Worm (Caenorhabditis elegans) whole organism, mixed stage, embryonic: ENCODE measurements around the gene str-188.

Source experiments
- M03D4.4 ChIP-seq: sonication (generic microtip); optimal IDR thresholded peaks from 2 replicates; lab custom pipeline; 2017; ENCODE audit warnings: mild to moderate bottlenecking, missing genetic modification characterization, missing compliant biosample characterization
- bed-3 ChIP-seq: fragments of 200-800 bp; sonication (Bioruptor generic); optimal IDR thresholded peaks from 3 replicates; lab custom pipeline; 2018; ENCODE audit warnings: mild to moderate bottlenecking, missing genetic modification characterization, moderate library complexity, missing compliant biosample characterization
- blmp-1 ChIP-seq: fragments of 150-350 bp; optimal IDR thresholded peaks from 2 replicates; lab custom pipeline; 2014; ENCODE audit warnings: missing biosample characterization, missing genetic modification characterization
- ceh-39 ChIP-seq: fragments of 150-350 bp; optimal IDR thresholded peaks from 2 replicates; lab custom pipeline; 2014; ENCODE audit warnings: missing biosample characterization, missing genetic modification characterization
- ceh-43 ChIP-seq: fragments of 200-800 bp; sonication (Bioruptor generic); optimal IDR thresholded peaks from 2 replicates; lab custom pipeline; 2018; ENCODE audit warnings: mild to moderate bottlenecking, missing genetic modification characterization, moderate library complexity, missing compliant biosample characterization
- ceh-83 ChIP-seq: fragments of 200-800 bp; sonication (Bioruptor generic); optimal IDR thresholded peaks from 2 replicates; lab custom pipeline; 2018; ENCODE audit warnings: mild to moderate bottlenecking, missing genetic modification characterization, missing compliant biosample characterization
- ces-1 ChIP-seq: fragments of 150-350 bp; optimal IDR thresholded peaks from 2 replicates; lab custom pipeline; 2014; ENCODE audit warnings: missing biosample characterization, missing genetic modification reagents, missing genetic modification characterization
- cnd-1 ChIP-seq: fragments of 200-800 bp; sonication (Bioruptor generic); optimal IDR thresholded peaks from 2 replicates; lab custom pipeline; 2018; ENCODE audit warnings: mild to moderate bottlenecking, missing genetic modification characterization, missing compliant biosample characterization
- drap-1 ChIP-seq: fragments of 200-800 bp; sonication (Bioruptor generic); optimal IDR thresholded peaks from 3 replicates; lab custom pipeline; 2018; ENCODE audit warnings: mild to moderate bottlenecking, missing genetic modification characterization, missing compliant biosample characterization
- elt-1 ChIP-seq: sonication (generic microtip); optimal IDR thresholded peaks from 2 replicates; lab custom pipeline; 2017; ENCODE audit warnings: missing genetic modification characterization, mild to moderate bottlenecking, missing compliant biosample characterization, antibody characterized with exemption, moderate library complexity, borderline replicate concordance; ENCODE audit not compliant: insufficient read depth
- elt-3 ChIP-seq: fragments of 150-350 bp; optimal IDR thresholded peaks from 2 replicates; lab custom pipeline; 2014; ENCODE audit warnings: missing biosample characterization, missing genetic modification characterization
- flh-1 ChIP-seq: fragments of 200-800 bp; sonication (Bioruptor generic); optimal IDR thresholded peaks from 2 replicates; lab custom pipeline; 2018; ENCODE audit warnings: mild to moderate bottlenecking, missing genetic modification characterization, moderate library complexity, missing compliant biosample characterization
- ham-2 ChIP-seq: fragments of 200-800 bp; sonication (Bioruptor generic); optimal IDR thresholded peaks from 2 replicates; lab custom pipeline; 2018; ENCODE audit warnings: mild to moderate bottlenecking, missing genetic modification characterization, missing compliant biosample characterization
- hlh-1 ChIP-seq: fragments of 150-350 bp; optimal IDR thresholded peaks from 2 replicates; lab custom pipeline; 2014; ENCODE audit warnings: missing biosample characterization, missing genetic modification reagents, missing genetic modification characterization
- lin-13 ChIP-seq: fragments of 150-350 bp; optimal IDR thresholded peaks from 2 replicates; lab custom pipeline; 2014; ENCODE audit warnings: missing biosample characterization, missing genetic modification characterization
- lin-32 ChIP-seq: fragments of 200-800 bp; sonication (Bioruptor generic); optimal IDR thresholded peaks from 2 replicates; lab custom pipeline; 2018; ENCODE audit warnings: mild to moderate bottlenecking, missing genetic modification characterization, missing compliant biosample characterization
- lsy-2 ChIP-seq: fragments of 150-350 bp; optimal IDR thresholded peaks from 2 replicates; lab custom pipeline; 2014; ENCODE audit warnings: missing biosample characterization, missing genetic modification characterization
- mab-5 ChIP-seq: fragments of 150-350 bp; optimal IDR thresholded peaks from 2 replicates; lab custom pipeline; 2014; ENCODE audit warnings: missing biosample characterization, missing genetic modification characterization
- mep-1 ChIP-seq: fragments of 150-350 bp; optimal IDR thresholded peaks from 2 replicates; lab custom pipeline; 2017; ENCODE audit warnings: missing biosample characterization, missing genetic modification reagents, missing genetic modification characterization, inconsistent platforms
- mls-2 ChIP-seq: sonication (generic microtip); optimal IDR thresholded peaks from 2 replicates; lab custom pipeline; 2016; ENCODE audit warnings: mild to moderate bottlenecking, missing genetic modification characterization, moderate library complexity, missing compliant biosample characterization
- nhr-12 ChIP-seq: fragments of 150-350 bp; optimal IDR thresholded peaks from 2 replicates; lab custom pipeline; 2014; ENCODE audit warnings: missing biosample characterization, missing genetic modification characterization
- nhr-2 ChIP-seq: fragments of 150-350 bp; optimal IDR thresholded peaks from 2 replicates; lab custom pipeline; 2014; ENCODE audit warnings: missing biosample characterization, missing genetic modification characterization
- nhr-237 ChIP-seq: fragments of 150-350 bp; optimal IDR thresholded peaks from 2 replicates; lab custom pipeline; 2014; ENCODE audit warnings: missing biosample characterization, missing genetic modification characterization
- nhr-28 ChIP-seq: fragments of 150-350 bp; optimal IDR thresholded peaks from 2 replicates; lab custom pipeline; 2014; ENCODE audit warnings: missing biosample characterization, missing genetic modification characterization
- nhr-76 ChIP-seq: sonication (generic microtip); optimal IDR thresholded peaks from 2 replicates; lab custom pipeline; 2017; ENCODE audit warnings: missing biosample characterization, missing genetic modification characterization
- pha-4 ChIP-seq: fragments of 150-350 bp; optimal IDR thresholded peaks from 2 replicates; lab custom pipeline; 2018; ENCODE audit warnings: missing biosample characterization, missing genetic modification reagents, missing genetic modification characterization
- sem-2 ChIP-seq: fragments of 200-800 bp; sonication (Bioruptor generic); optimal IDR thresholded peaks from 2 replicates; lab custom pipeline; 2018; ENCODE audit warnings: mild to moderate bottlenecking, missing genetic modification characterization, missing compliant biosample characterization
- snpc-4 ChIP-seq: fragments of 150-350 bp; optimal IDR thresholded peaks from 2 replicates; lab custom pipeline; 2014; ENCODE audit warnings: missing biosample characterization, missing genetic modification characterization
- sptf-1 ChIP-seq: sonication (generic microtip); optimal IDR thresholded peaks from 2 replicates; lab custom pipeline; 2017; ENCODE audit warnings: mild to moderate bottlenecking, missing genetic modification characterization, moderate library complexity, missing compliant biosample characterization
- tbx-8 ChIP-seq: fragments of 200-800 bp; sonication (Bioruptor generic); optimal IDR thresholded peaks from 2 replicates; lab custom pipeline; 2018; ENCODE audit warnings: mild to moderate bottlenecking, missing genetic modification characterization, moderate library complexity, missing compliant biosample characterization
- unc-120 ChIP-seq: sonication (generic microtip); optimal IDR thresholded peaks from 2 replicates; lab custom pipeline; 2017; ENCODE audit warnings: missing genetic modification characterization, missing compliant biosample characterization; ENCODE audit not compliant: poor library complexity, severe bottlenecking
- unc-39 ChIP-seq: fragments of 150-350 bp; optimal IDR thresholded peaks from 2 replicates; lab custom pipeline; 2014; ENCODE audit warnings: missing biosample characterization, missing genetic modification characterization
- unc-62 ChIP-seq: fragments of 150-350 bp; optimal IDR thresholded peaks from 2 replicates; lab custom pipeline; 2014; ENCODE audit warnings: missing biosample characterization, missing genetic modification reagents, missing genetic modification characterization
- zip-8 ChIP-seq: fragments of 150-350 bp; optimal IDR thresholded peaks from 2 replicates; lab custom pipeline; 2014; ENCODE audit warnings: missing biosample characterization, missing genetic modification characterization
- ztf-11 ChIP-seq: fragments of 150-350 bp; optimal IDR thresholded peaks from 2 replicates; lab custom pipeline; 2014; ENCODE audit warnings: missing biosample characterization, missing genetic modification characterization

str-188 gene

DNA sequence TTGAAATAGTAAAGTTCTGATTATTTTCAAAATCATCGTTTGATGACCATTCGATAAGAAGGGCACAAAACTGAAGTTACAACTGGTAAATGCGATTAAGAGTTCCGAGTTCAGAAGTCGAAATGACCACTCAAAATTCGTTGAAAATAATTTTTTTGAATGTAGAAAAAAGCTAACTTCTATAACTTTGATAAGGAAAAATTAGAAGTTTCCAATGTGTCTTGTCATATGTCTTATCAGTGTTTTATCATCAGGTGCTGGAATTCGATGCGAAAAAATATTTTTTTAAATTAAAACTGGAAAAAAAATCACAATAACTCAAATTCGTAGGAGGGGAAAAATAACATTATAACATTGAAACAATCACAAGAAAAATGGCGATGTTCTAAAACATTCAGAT, 9.2 kb downstream of the str-188 start:
- TF ChIP-seq drap-1 (no peak), ceh-83 (GFP tag; lab: Kevin White, UChicago) (no peak), sptf-1 (no peak), hlh-1 (no peak), mep-1 (tag; lab: Kevin White, UChicago) (no peak), nhr-237 (tag; lab: Kevin White, UChicago) (no peak), mab-5 (no peak), bed-3 (GFP tag; lab: Kevin White, UChicago) (no peak), elt-1 (tag; lab: Kevin White, UChicago) (no peak), unc-39 (tag; lab: Kevin White, UChicago) (no peak), nhr-28 (no peak), cnd-1 (tag; lab: Kevin White, UChicago) (no peak), mls-2 (tag; lab: Kevin White, UChicago) (no peak), blmp-1 (no peak), unc-120 (tag; lab: Kevin White, UChicago) (no peak), nhr-76 (tag; lab: Kevin White, UChicago) (no peak)

DNA sequence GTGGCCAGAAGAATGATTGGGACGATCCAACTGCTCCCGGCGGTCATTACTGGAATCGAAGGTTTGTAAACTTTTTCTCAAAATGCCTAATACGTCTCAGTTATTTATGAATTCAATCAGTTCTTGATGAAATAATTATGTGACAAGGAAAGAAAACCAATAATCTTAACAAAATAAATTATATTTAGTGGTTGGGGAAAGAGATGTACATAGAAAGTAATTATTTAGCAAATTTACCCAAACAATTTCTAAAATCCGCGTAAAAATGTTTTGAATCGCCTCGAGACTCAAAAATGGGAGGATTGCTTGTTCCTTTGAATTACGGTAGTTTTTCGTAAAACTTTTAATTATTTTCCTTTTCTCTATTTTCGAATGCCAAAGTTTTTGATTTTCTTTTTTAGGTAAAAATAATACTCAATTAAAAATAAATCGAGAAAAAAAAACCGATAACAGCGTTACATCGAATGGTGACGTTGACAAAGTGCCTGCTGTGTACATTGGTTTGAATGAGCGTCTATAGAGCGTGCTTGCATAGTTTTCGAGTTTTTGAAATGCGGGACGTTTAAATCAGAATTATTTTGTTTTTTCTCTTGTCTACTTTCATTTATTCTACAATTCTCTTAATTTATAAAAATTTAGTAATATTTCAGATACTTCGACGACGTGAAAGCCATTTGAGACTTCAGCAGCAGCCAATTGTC, 13.1 kb downstream of the str-188 start, which contains the start of the genes aagr-3 and drap-1:
aagr-3 (minus strand) TSS at position 51 of the 701 bp plus-strand sequence.
drap-1 (plus strand) TSS at position 645 of the 701 bp plus-strand sequence.
- TF ChIP-seq mep-1 (tag; lab: Kevin White, UChicago) (peak; percentile 76), ceh-39 (tag; lab: Kevin White, UChicago) (peak; percentile 91), nhr-237 (tag; lab: Kevin White, UChicago) (no peak), drap-1 (no peak), elt-1 (tag; lab: Kevin White, UChicago) (no peak), pha-4 (tag; lab: Kevin White, UChicago) (peak; percentile 73), lin-32 (GFP tag; lab: Kevin White, UChicago) (no peak), blmp-1 (no peak), ces-1 (GFP tag; lab: Kevin White, UChicago) (peak; percentile 58), lsy-2 (tag; lab: Kevin White, UChicago) (peak; percentile 45), ceh-43 (GFP tag; lab: Kevin White, UChicago) (no peak), hlh-1 (peak; percentile 16), elt-3 (tag; lab: Kevin White, UChicago) (no peak), bed-3 (GFP tag; lab: Kevin White, UChicago) (no peak), sptf-1 (no peak), M03D4.4 (no peak)

DNA sequence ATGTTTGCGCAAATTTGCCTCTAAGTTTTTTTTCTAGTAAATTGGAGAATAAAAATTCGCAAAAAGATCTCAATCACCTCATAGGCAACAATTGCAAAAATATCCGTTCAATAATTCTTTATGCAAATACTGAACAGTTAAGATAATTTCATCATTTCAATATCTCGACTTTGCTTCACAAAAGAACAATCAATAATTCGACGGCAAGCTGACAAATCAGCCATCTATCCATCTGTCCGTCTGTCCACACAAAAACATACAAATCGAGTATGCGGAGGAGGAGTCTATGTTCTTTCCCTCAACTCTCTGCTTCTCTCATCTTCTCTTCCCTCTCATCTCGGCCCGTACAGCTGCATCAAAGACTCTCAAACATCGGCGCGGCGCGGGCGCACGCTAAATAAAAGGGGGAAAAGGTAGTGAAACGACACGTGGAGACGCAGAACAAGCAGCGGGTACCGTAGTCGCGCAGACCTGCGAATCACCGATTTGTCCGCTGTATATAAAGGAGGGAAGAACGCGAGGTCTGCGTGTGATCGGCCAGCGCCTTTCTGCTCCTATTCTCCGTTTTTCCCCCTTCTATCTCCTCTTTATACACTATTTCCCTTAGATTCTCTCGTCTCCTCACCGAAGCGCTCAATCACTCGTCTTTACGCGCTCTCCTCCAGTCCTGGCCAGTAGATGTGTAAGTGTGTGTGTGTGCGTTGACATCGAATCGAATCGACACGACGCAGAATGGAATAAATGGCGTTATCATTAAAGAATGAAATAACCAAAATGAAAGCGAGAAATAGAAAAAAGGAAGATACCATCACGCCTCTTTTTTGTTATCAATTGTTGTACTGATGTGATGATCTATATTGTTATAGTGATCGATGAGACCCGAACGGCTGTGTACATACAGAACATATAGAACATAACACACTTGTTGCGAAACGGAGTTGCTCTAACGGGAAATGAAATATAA, 14.5 kb downstream of the str-188 start:
- TF ChIP-seq unc-39 (tag; lab: Kevin White, UChicago) (no peak), ham-2 (GFP tag; lab: Kevin White, UChicago) (peak; percentile 97), ztf-11 (peak; percentile 77), nhr-12 (peak; percentile 48), nhr-237 (tag; lab: Kevin White, UChicago) (peak; percentile 80), sptf-1 (peak; percentile 90), nhr-28 (no peak), elt-3 (tag; lab: Kevin White, UChicago) (no peak), hlh-1 (peak; percentile 70), mab-5 (peak; percentile 42), lsy-2 (tag; lab: Kevin White, UChicago) (peak; percentile 95), ceh-39 (tag; lab: Kevin White, UChicago) (peak; percentile 48), bed-3 (GFP tag; lab: Kevin White, UChicago) (no peak), mep-1 (tag; lab: Kevin White, UChicago) (peak; percentile 38), elt-1 (tag; lab: Kevin White, UChicago) (no peak), zip-8 (tag; lab: Kevin White, UChicago) (no peak), snpc-4 (tag; lab: Kevin White, UChicago) (no peak), mls-2 (tag; lab: Kevin White, UChicago) (peak; percentile 90), nhr-2 (tag; lab: Kevin White, UChicago) (peak; percentile 55), cnd-1 (tag; lab: Kevin White, UChicago) (peak; percentile 17), sem-2 (GFP tag; lab: Kevin White, UChicago) (peak; percentile 35), lin-32 (GFP tag; lab: Kevin White, UChicago) (peak; percentile 37), ces-1 (GFP tag; lab: Kevin White, UChicago) (peak; percentile 37), unc-62 (GFP tag; lab: Kevin White, UChicago) (peak; percentile 83), ceh-43 (GFP tag; lab: Kevin White, UChicago) (peak; percentile 55), drap-1 (no peak), nhr-76 (tag; lab: Kevin White, UChicago) (peak; percentile 32), unc-120 (tag; lab: Kevin White, UChicago) (peak; percentile 98), tbx-8 (GFP tag; lab: Kevin White, UChicago) (peak; percentile 55), ceh-83 (GFP tag; lab: Kevin White, UChicago) (no peak), pha-4 (tag; lab: Kevin White, UChicago) (peak; percentile 79), lin-13 (tag; lab: Kevin White, UChicago) (peak; percentile 82), blmp-1 (peak; percentile 11), flh-1 (GFP tag; lab: Kevin White, UChicago) (peak; percentile 54), M03D4.4 (peak; percentile 78)
